Worm (Caenorhabditis elegans) whole organism, midembryonic: ENCODE measurements around the gene Y19D10B.6.

ENCODE experiments used
- T22C8.4 ChIP-seq: fragments of 200-800 bp; sonication (Bioruptor generic); IDR thresholded peaks from 2 replicates; pipeline ENCODE4 v1.3.6; 2022; ENCODE audit warnings: missing genetic modification characterization, missing compliant biosample characterization
- cog-1 ChIP-seq: sonication (generic microtip); optimal IDR thresholded peaks from 2 replicates; lab custom pipeline; 2016; ENCODE audit warnings: missing genetic modification characterization, missing compliant biosample characterization
- flt-1 ChIP-seq: fragments of 200-800 bp; sonication (Bioruptor generic); IDR thresholded peaks from 2 replicates; pipeline ENCODE4 v1.3.6; 2022; ENCODE audit warnings: missing genetic modification characterization, missing compliant biosample characterization
- klf-2 ChIP-seq: fragments of 200-800 bp; sonication (Bioruptor generic); conservative IDR thresholded peaks from 2 replicates; pipeline ENCODE4 v1.3.6; 2022; ENCODE audit warnings: missing genetic modification reagents, missing genetic modification characterization, missing compliant biosample characterization
- med-1 ChIP-seq: sonication (generic microtip); optimal IDR thresholded peaks from 2 replicates; lab custom pipeline; 2017; ENCODE audit warnings: missing genetic modification characterization, mild to moderate bottlenecking, missing compliant biosample characterization, antibody characterized with exemption, missing genetic modification reagents; ENCODE audit not compliant: insufficient read depth
- ref-1 ChIP-seq: fragments of 200-800 bp; sonication (Bioruptor generic); conservative IDR thresholded peaks from 2 replicates; pipeline ENCODE4 v1.3.6; 2022; ENCODE audit warnings: missing genetic modification reagents, missing genetic modification characterization, missing compliant biosample characterization
- tab-1 ChIP-seq: fragments of 200-800 bp; sonication (Bioruptor generic); IDR thresholded peaks from 2 replicates; pipeline ENCODE4 v1.3.6; 2022; ENCODE audit warnings: missing genetic modification characterization, missing compliant biosample characterization
- ztf-29 ChIP-seq: fragments of 200-800 bp; sonication (Bioruptor generic); IDR thresholded peaks from 2 replicates; pipeline ENCODE4 v1.3.6; 2022; ENCODE audit warnings: missing genetic modification reagents, missing genetic modification characterization, missing compliant biosample characterization

DNA sequence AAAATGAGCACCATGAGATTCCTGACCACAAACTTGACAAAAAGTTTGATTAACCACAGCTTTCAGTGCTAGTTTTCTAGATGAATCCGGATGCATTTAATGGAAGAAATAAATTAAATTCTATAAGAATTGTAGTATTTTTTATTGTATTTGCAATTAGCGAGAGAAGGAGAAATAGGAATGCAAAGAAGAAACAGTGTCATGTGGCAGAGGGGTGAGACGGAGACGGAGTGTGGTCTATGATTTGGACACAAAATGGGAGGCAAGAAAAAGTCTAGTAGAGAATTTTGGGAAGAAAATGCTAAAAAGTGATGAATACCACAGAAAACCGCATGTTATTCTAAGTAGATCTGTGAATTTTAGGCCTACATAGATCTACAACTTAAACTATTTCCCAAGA is 42.8 kb downstream of the Y19D10B.6 start, which contains the start of gene nhr-59:
- TF ChIP-seq klf-2 (no peak), tab-1 (GFP tag; lab: Robert Waterston, UW) (no peak), ref-1 (GFP tag; lab: Robert Waterston, UW) (no peak), med-1 (GFP tag; lab: Kevin White, UChicago) (no peak), flt-1 (GFP tag; lab: Robert Waterston, UW) (no peak), ztf-29 (GFP tag; lab: Robert Waterston, UW) (no peak), cog-1 (tag; lab: Kevin White, UChicago) (no peak), T22C8.4 (GFP tag; lab: Robert Waterston, UW) (no peak)
